Fruit fly (Drosophila melanogaster) whole organism, embryonic: ENCODE data around the gene CG31157.

Source experiments
- Ada2b ChIP-seq: fragments of 200-800 bp; sonication (Bioruptor generic); IDR thresholded peaks from 2 replicates; pipeline ENCODE4 v1.3.6; 2022; ENCODE audit warnings: missing biosample characterization, missing genetic modification characterization
- Atf6 ChIP-seq: fragments of 200-800 bp; sonication (Bioruptor generic); IDR thresholded peaks from 2 replicates; pipeline ENCODE4 v1.3.6; 2022; ENCODE audit warnings: missing biosample characterization, missing genetic modification characterization
- BtbVII ChIP-seq: fragments of 200-800 bp; sonication (Bioruptor generic); optimal IDR thresholded peaks from 3 replicates; lab custom pipeline; 2017; ENCODE audit warnings: missing biosample characterization, mild to moderate bottlenecking, missing genetic modification characterization
- CG10321 ChIP-seq: fragments of 200-800 bp; sonication (Bioruptor generic); IDR thresholded peaks from 2 replicates; pipeline ENCODE4 v1.3.6; 2022; ENCODE audit warnings: missing biosample characterization, missing genetic modification characterization
- CG14441 ChIP-seq: fragments of 200-800 bp; sonication (Bioruptor generic); IDR thresholded peaks from 2 replicates; pipeline ENCODE4 v1.3.6; 2022; ENCODE audit warnings: missing biosample characterization, missing genetic modification characterization
- CG15479 ChIP-seq: fragments of 200-800 bp; sonication (Bioruptor generic); optimal IDR thresholded peaks from 3 replicates; lab custom pipeline; 2019; ENCODE audit warnings: missing biosample characterization, mild to moderate bottlenecking, missing genetic modification characterization, moderate library complexity
- CG16779 ChIP-seq: fragments of 200-800 bp; sonication (Bioruptor generic); IDR thresholded peaks from 2 replicates; pipeline ENCODE4 v1.3.6; 2022; ENCODE audit warnings: missing biosample characterization, missing genetic modification characterization
- CG18619 ChIP-seq: fragments of 200-800 bp; sonication (Bioruptor generic); optimal IDR thresholded peaks from 3 replicates; lab custom pipeline; 2017; ENCODE audit warnings: missing biosample characterization, mild to moderate bottlenecking, missing genetic modification characterization
- CG2199 ChIP-seq: fragments of 200-800 bp; sonication (Bioruptor generic); IDR thresholded peaks from 3 replicates; pipeline ENCODE4 v1.3.6; 2022; ENCODE audit warnings: missing biosample characterization, missing genetic modification characterization
- CG2678 ChIP-seq: fragments of 200-800 bp; sonication (Bioruptor generic); optimal IDR thresholded peaks from 3 replicates; lab custom pipeline; 2019; ENCODE audit warnings: missing biosample characterization, mild to moderate bottlenecking, missing genetic modification characterization, moderate library complexity
- CG2875 ChIP-seq: fragments of 200-800 bp; sonication (Bioruptor generic); optimal IDR thresholded peaks from 2 replicates; lab custom pipeline; 2017; ENCODE audit warnings: missing biosample characterization, mild to moderate bottlenecking, missing genetic modification characterization, missing genetic modification reagents
- CG30403 ChIP-seq: fragments of 200-800 bp; sonication (Bioruptor generic); optimal IDR thresholded peaks from 3 replicates; lab custom pipeline; 2016; ENCODE audit warnings: missing biosample characterization, missing genetic modification characterization
- CG34376 ChIP-seq: fragments of 200-800 bp; sonication (Bioruptor generic); optimal IDR thresholded peaks from 2 replicates; lab custom pipeline; 2018; ENCODE audit warnings: missing biosample characterization, mild to moderate bottlenecking, missing genetic modification characterization
- CG5245 ChIP-seq: fragments of 200-800 bp; sonication (Bioruptor generic); optimal IDR thresholded peaks from 3 replicates; lab custom pipeline; 2016; ENCODE audit warnings: missing biosample characterization, missing genetic modification characterization
- CG6791 ChIP-seq: fragments of 200-800 bp; sonication (Bioruptor generic); IDR thresholded peaks from 3 replicates; pipeline ENCODE4 v1.3.6; 2022; ENCODE audit warnings: missing biosample characterization, missing genetic modification characterization; ENCODE audit not compliant: partially characterized antibody
- CG7987 ChIP-seq: fragments of 200-800 bp; sonication (Bioruptor generic); optimal IDR thresholded peaks from 2 replicates; lab custom pipeline; 2018; ENCODE audit warnings: missing biosample characterization, mild to moderate bottlenecking, missing genetic modification characterization, moderate library complexity
- CG9437 ChIP-seq: fragments of 200-800 bp; sonication (Bioruptor generic); optimal IDR thresholded peaks from 2 replicates; lab custom pipeline; 2018; ENCODE audit warnings: missing biosample characterization, mild to moderate bottlenecking, missing genetic modification characterization
- CTCF ChIP-seq: fragments of 200-800 bp; sonication (Bioruptor generic); optimal IDR thresholded peaks from 2 replicates; lab custom pipeline; 2017; ENCODE audit warnings: missing biosample characterization, mild to moderate bottlenecking, missing genetic modification characterization, moderate library complexity
- Deaf1 ChIP-seq: fragments of 200-800 bp; optimal IDR thresholded peaks from 3 replicates; lab custom pipeline; 2019; ENCODE audit warnings: missing biosample characterization, mild to moderate bottlenecking, missing genetic modification characterization, moderate library complexity
- E2f2 ChIP-seq: fragments of 200-800 bp; sonication (Bioruptor generic); IDR thresholded peaks from 2 replicates; pipeline ENCODE4 v1.3.6; 2022; ENCODE audit warnings: missing biosample characterization, missing genetic modification characterization
- H2.0 ChIP-seq: fragments of 200-800 bp; sonication (Bioruptor generic); IDR thresholded peaks from 2 replicates; pipeline ENCODE4 v1.3.6; 2022; ENCODE audit warnings: missing biosample characterization, missing genetic modification characterization
- Kr ChIP-seq: fragments of 200-800 bp; sonication (Bioruptor generic); optimal IDR thresholded peaks from 2 replicates; lab custom pipeline; 2017; ENCODE audit warnings: missing biosample characterization, mild to moderate bottlenecking, missing genetic modification characterization
- Med ChIP-seq: fragments of 200-800 bp; sonication (Bioruptor generic); peaks from one replicate; lab custom pipeline; 2016; ENCODE audit warnings: missing biosample characterization, missing genetic modification characterization, mild to moderate bottlenecking, inconsistent platforms, moderate library complexity
- Optix ChIP-seq: fragments of 200-800 bp; sonication (Bioruptor generic); IDR thresholded peaks from 3 replicates; pipeline ENCODE4 v1.3.6; 2022; ENCODE audit warnings: missing biosample characterization, missing genetic modification characterization
- Pdp1 ChIP-seq, 2 experiments: fragments of 200-800 bp; sonication (Bioruptor generic); optimal IDR thresholded peaks; 3 replicates each; lab custom pipeline; 2016; ENCODE audit warnings: missing biosample characterization in 2 of 2, missing genetic modification characterization in 2 of 2, mild to moderate bottlenecking in 1 of 2, moderate library complexity in 1 of 2
- Rfx ChIP-seq: fragments of 200-800 bp; sonication (Bioruptor generic); IDR thresholded peaks from 2 replicates; pipeline ENCODE4 v1.3.6; 2022; ENCODE audit warnings: missing biosample characterization, missing genetic modification characterization
- Sry-β ChIP-seq: fragments of 200-800 bp; sonication (Bioruptor generic); optimal IDR thresholded peaks from 2 replicates; lab custom pipeline; 2018; ENCODE audit warnings: missing biosample characterization, mild to moderate bottlenecking, missing genetic modification characterization, moderate library complexity
- Sry-δ ChIP-seq: fragments of 200-800 bp; sonication (Bioruptor generic); optimal IDR thresholded peaks from 2 replicates; lab custom pipeline; 2016; ENCODE audit warnings: missing biosample characterization, missing genetic modification characterization
- amos ChIP-seq: fragments of 200-800 bp; sonication (Bioruptor generic); IDR thresholded peaks from 2 replicates; pipeline ENCODE4 v1.3.6; 2022; ENCODE audit warnings: missing biosample characterization, missing genetic modification characterization; ENCODE audit not compliant: partially characterized antibody
- ci ChIP-seq: fragments of 200-800 bp; sonication (Bioruptor generic); IDR thresholded peaks from 3 replicates; pipeline ENCODE4 v1.3.6; 2022; ENCODE audit warnings: missing biosample characterization, missing genetic modification characterization
- corto ChIP-seq: fragments of 200-800 bp; sonication (Bioruptor generic); optimal IDR thresholded peaks from 2 replicates; lab custom pipeline; 2016; ENCODE audit warnings: missing biosample characterization, mild to moderate bottlenecking, missing genetic modification characterization, moderate library complexity
- crc ChIP-seq: fragments of 200-800 bp; sonication (Bioruptor generic); optimal IDR thresholded peaks from 2 replicates; lab custom pipeline; 2016; ENCODE audit warnings: missing biosample characterization, missing genetic modification characterization
- danr ChIP-seq: fragments of 200-800 bp; sonication (Bioruptor generic); IDR thresholded peaks from 2 replicates; pipeline ENCODE4 v1.3.6; 2022; ENCODE audit warnings: missing biosample characterization, missing genetic modification characterization
- grn ChIP-seq: fragments of 200-800 bp; sonication (Bioruptor generic); optimal IDR thresholded peaks from 3 replicates; lab custom pipeline; 2017; ENCODE audit warnings: missing biosample characterization, missing genetic modification characterization
- h ChIP-seq: fragments of >200 bp; optimal IDR thresholded peaks from 2 replicates; lab custom pipeline; 2017
- ham ChIP-seq: fragments of 200-800 bp; sonication (Bioruptor generic); IDR thresholded peaks from 2 replicates; pipeline ENCODE4 v1.3.6; 2022; ENCODE audit warnings: missing biosample characterization, missing genetic modification characterization
- kah ChIP-seq: fragments of 200-800 bp; sonication (Bioruptor generic); optimal IDR thresholded peaks from 2 replicates; lab custom pipeline; 2018; ENCODE audit warnings: missing biosample characterization, mild to moderate bottlenecking, missing genetic modification characterization
- ken ChIP-seq: fragments of 200-800 bp; sonication (Bioruptor generic); IDR thresholded peaks from 3 replicates; pipeline ENCODE4 v1.3.6; 2022; ENCODE audit warnings: missing biosample characterization, missing genetic modification characterization
- otp ChIP-seq: fragments of 200-800 bp; sonication (Bioruptor generic); IDR thresholded peaks from 3 replicates; pipeline ENCODE4, ENCODE4 v1.3.6; 2022; ENCODE audit warnings: missing biosample characterization, missing genetic modification characterization
- pho ChIP-seq: fragments of 200-800 bp; sonication (Bioruptor generic); optimal IDR thresholded peaks from 2 replicates; lab custom pipeline; 2016; ENCODE audit warnings: missing biosample characterization, missing genetic modification characterization
- phol ChIP-seq: fragments of 200-800 bp; sonication (Bioruptor generic); optimal IDR thresholded peaks from 3 replicates; lab custom pipeline; 2018; ENCODE audit warnings: missing biosample characterization, mild to moderate bottlenecking, missing genetic modification characterization, moderate library complexity
- row ChIP-seq: fragments of 200-800 bp; sonication (Bioruptor generic); IDR thresholded peaks from 3 replicates; pipeline ENCODE4 v1.3.6; 2022; ENCODE audit warnings: missing biosample characterization, missing genetic modification characterization
- sens ChIP-seq: fragments of 200-800 bp; sonication (Bioruptor generic); peaks from one replicate; lab custom pipeline; 2016; ENCODE audit warnings: missing biosample characterization, missing genetic modification characterization
- sens-2 ChIP-seq: fragments of 200-800 bp; sonication (Bioruptor generic); IDR thresholded peaks from 2 replicates; pipeline ENCODE4 v1.3.6; 2022; ENCODE audit warnings: missing biosample characterization, missing genetic modification characterization
- seq ChIP-seq: fragments of 200-800 bp; sonication (Bioruptor generic); IDR thresholded peaks from 2 replicates; pipeline ENCODE4 v1.3.6; 2022; ENCODE audit warnings: missing biosample characterization, missing genetic modification characterization
- sim ChIP-seq: fragments of 200-800 bp; sonication (Bioruptor generic); IDR thresholded peaks from 2 replicates; pipeline ENCODE4 v1.3.6; 2022; ENCODE audit warnings: missing biosample characterization, missing genetic modification characterization
- zf30C ChIP-seq: fragments of 200-800 bp; sonication (Bioruptor generic); optimal IDR thresholded peaks from 3 replicates; lab custom pipeline; 2018; ENCODE audit warnings: missing biosample characterization, mild to moderate bottlenecking, missing genetic modification characterization

CG31157 gene

dm6 chr3R:13030257-13031173 is 17.0 kb upstream of the CG31157 start, which contains the start of the genes CG46281 and CG46280 (continued):
- TF ChIP-seq pho (GFP tag; lab: Kevin White, UChicago): peak; percentile 47
- TF ChIP-seq grn: no peak
- TF ChIP-seq CG18619 (GFP tag; lab: Kevin White, UChicago): no peak
- TF ChIP-seq CG30403 (GFP tag; lab: Kevin White, UChicago): peak; percentile 46
- no peak for TF ChIP-seq danr
- no peak for TF ChIP-seq CG16779 (GFP tag; lab: Robert Waterston, UW)
- no peak for TF ChIP-seq ham (GFP tag; lab: Robert Waterston, UW)
- no peak for TF ChIP-seq crc (GFP tag; lab: Kevin White, UChicago)
- no peak for TF ChIP-seq H2.0 (GFP tag; lab: Robert Waterston, UW)
- TF ChIP-seq CG2678: no peak
- peak; percentile 69 for TF ChIP-seq row (GFP tag; lab: Robert Waterston, UW)

- TF ChIP-seq Atf6 (GFP tag; lab: Robert Waterston, UW) (peak; percentile 38; the same call in 1 of the 2 replicates), CTCF (GFP tag; lab: Kevin White, UChicago) (no peak), E2f2 (GFP tag; lab: Robert Waterston, UW) (no peak; the same call in 1 of the 2 replicates), amos (GFP tag; lab: Robert Waterston, UW) (peak; percentile 25), CG15479 (no peak), Optix (GFP tag; lab: Robert Waterston, UW) (peak; percentile 18; the same call in 1 of the 3 replicates), CG34376 (GFP tag; lab: Kevin White, UChicago) (peak; percentile 1), CG7987 (no peak), Deaf1 (peak; percentile 85), CG2199 (GFP tag; lab: Robert Waterston, UW) (peak; percentile 60; the same call in 1 of the 3 replicates), Pdp1 (GFP tag; optimal IDR thresholded peaks at IDR 0.05; lab: Kevin White, UChicago) (peak in 1 of 2 experiments; percentile 73), CG9437 (peak; percentile 38), Med (peak; percentile 72), CG6791 (GFP tag; lab: Robert Waterston, UW) (0 out of 3 replicates have a peak, but pooled peaks have one; percentile 10), grn (peak; percentile 33), CG14441 (GFP tag; lab: Robert Waterston, UW) (0 out of 2 replicates have a peak, but pooled peaks have one; percentile 15), ci (peak; percentile 47; the same call in 1 of the 3 replicates), sens (GFP tag; lab: Kevin White, UChicago) (peak; percentile 24), sim (GFP tag; lab: Robert Waterston, UW) (peak; percentile 41; the same call in 1 of the 2 replicates)
- TF ChIP-seq, all 482 proteins: peak for 15
These were observed 15.2 kb upstream of the CG31157 start, which contains the start of gene ry for dm6 chr3R:13032323-13032722. Gene ry, plus strand, starts transcription at chr3R:13032528.

dm6 chr3R:13032975-13033445 is 14.5 kb upstream of the CG31157 start:
- TF ChIP-seq BtbVII (GFP tag; lab: Kevin White, UChicago) (peak; percentile 36), Ada2b (GFP tag; lab: Robert Waterston, UW) (0 out of 2 replicates have a peak, but pooled peaks have one; percentile 6), pho (GFP tag; lab: Kevin White, UChicago) (no peak), CG10321 (0 out of 2 replicates have a peak, but pooled peaks have one; percentile 29), CG2678 (no peak), corto (GFP tag; lab: Kevin White, UChicago) (no peak), CG2875 (peak; percentile 60), zf30C (GFP tag; lab: Kevin White, UChicago) (no peak), ken (0 out of 3 replicates have a peak, but pooled peaks have one; percentile 39), seq (GFP tag; lab: Robert Waterston, UW) (no peak), Sry-β (peak; percentile 26), sens-2 (no peak), Rfx (GFP tag; lab: Robert Waterston, UW) (peak; percentile 24), kah (GFP tag; lab: Kevin White, UChicago) (peak; percentile 22), CG5245 (GFP tag; lab: Kevin White, UChicago) (no peak), otp (GFP tag; lab: Robert Waterston, UW) (peak; percentile 30; the same call in 1 of the 3 replicates), phol (tag; lab: Kevin White, UChicago) (peak; percentile 1), Kr (GFP tag; lab: Kevin White, UChicago) (peak; percentile 26), Sry-δ (GFP tag; lab: Kevin White, UChicago) (peak; percentile 1), ci (peak; percentile 79), h (no peak), sens (GFP tag; lab: Kevin White, UChicago) (peak; percentile 86)
